Worm (Caenorhabditis elegans): ENCODE measurements around the gene dlat-1.

DNA sequence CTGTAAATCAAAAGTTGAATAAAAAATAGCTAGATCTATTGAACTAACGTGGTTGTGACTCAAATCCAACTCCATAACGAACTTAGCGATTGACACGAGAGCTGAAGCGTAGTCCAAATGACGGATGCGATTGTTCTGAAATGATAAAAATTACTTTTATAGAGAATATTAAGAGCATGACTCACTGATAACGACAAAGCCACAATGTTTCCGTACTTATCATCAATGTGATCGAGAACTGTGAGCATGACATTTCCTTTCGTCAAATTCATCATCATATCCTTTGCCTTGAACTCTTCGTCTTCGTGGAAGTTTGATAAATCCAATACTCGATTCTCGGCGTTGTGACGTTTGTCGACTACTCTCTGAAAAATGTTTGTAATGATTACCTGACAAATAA is 33.1 kb downstream of the dlat-1 start:
- no peak for TF ChIP-seq elt-3 (tag; optimal IDR thresholded peaks at IDR 0.05)
- TF ChIP-seq nfya-1 (tag; optimal IDR thresholded peaks at IDR 0.05; ENCODE audit: insufficient read depth): no peak
- no peak for TF ChIP-seq elt-1 (tag; optimal IDR thresholded peaks at IDR 0.05)
- TF ChIP-seq nhr-11 (tag; optimal IDR thresholded peaks at IDR 0.05): no peak
